Fruit fly (Drosophila melanogaster) whole organism, embryonic: ENCODE data around the gene Pex11c.

ENCODE experiments used
- Asciz ChIP-seq: fragments of 200-800 bp; sonication (Bioruptor generic); optimal IDR thresholded peaks from 2 replicates; lab custom pipeline; 2017; ENCODE audit warnings: missing biosample characterization, mild to moderate bottlenecking, missing genetic modification characterization, missing genetic modification reagents
- Blimp-1 ChIP-seq: fragments of 200-800 bp; sonication (Bioruptor generic); optimal IDR thresholded peaks from 3 replicates; lab custom pipeline; 2018; ENCODE audit warnings: missing biosample characterization, missing genetic modification characterization, mild to moderate bottlenecking, moderate library complexity, missing genetic modification reagents
- CG10209 ChIP-seq: fragments of 200-800 bp; sonication (Bioruptor generic); optimal IDR thresholded peaks from 3 replicates; lab custom pipeline; 2017; ENCODE audit warnings: missing biosample characterization, mild to moderate bottlenecking, missing genetic modification characterization, missing genetic modification reagents
- CG1233 ChIP-seq: fragments of 200-800 bp; sonication (Bioruptor generic); optimal IDR thresholded peaks from 4 replicates; lab custom pipeline; 2018; ENCODE audit warnings: missing biosample characterization, mild to moderate bottlenecking, missing genetic modification characterization
- CG13123 ChIP-seq: fragments of 200-800 bp; sonication (Bioruptor generic); optimal IDR thresholded peaks from 2 replicates; lab custom pipeline; 2016; ENCODE audit warnings: missing biosample characterization, missing genetic modification characterization
- CG14860 ChIP-seq: fragments of 200-800 bp; sonication (Bioruptor generic); IDR thresholded peaks from 3 replicates; pipeline ENCODE4 v1.3.6; 2022; ENCODE audit warnings: missing biosample characterization, missing genetic modification characterization; ENCODE audit not compliant: partially characterized antibody
- CG1647 ChIP-seq: fragments of 200-800 bp; sonication (Bioruptor generic); optimal IDR thresholded peaks from 3 replicates; lab custom pipeline; 2016; ENCODE audit warnings: missing biosample characterization, missing genetic modification characterization
- CG1792 ChIP-seq: fragments of 200-800 bp; sonication (Bioruptor generic); optimal IDR thresholded peaks from 2 replicates; lab custom pipeline; 2016; ENCODE audit warnings: missing biosample characterization, missing genetic modification characterization
- CG2199 ChIP-seq: fragments of 200-800 bp; sonication (Bioruptor generic); IDR thresholded peaks from 3 replicates; pipeline ENCODE4 v1.3.6; 2022; ENCODE audit warnings: missing biosample characterization, missing genetic modification characterization
- CG30431 ChIP-seq: fragments of 200-800 bp; sonication (Bioruptor generic); optimal IDR thresholded peaks from 2 replicates; lab custom pipeline; 2017; ENCODE audit warnings: missing biosample characterization, missing genetic modification characterization
- CG3163 ChIP-seq: fragments of 200-800 bp; sonication (Bioruptor generic); optimal IDR thresholded peaks from 3 replicates; lab custom pipeline; 2016; ENCODE audit warnings: missing biosample characterization, missing genetic modification characterization
- CG3847 ChIP-seq: fragments of 200-800 bp; sonication (Bioruptor generic); IDR thresholded peaks from 2 replicates; pipeline ENCODE4 v1.3.6; 2022; ENCODE audit warnings: missing biosample characterization, missing genetic modification characterization
- CG4282 ChIP-seq: fragments of 200-800 bp; sonication (Bioruptor generic); optimal IDR thresholded peaks from 2 replicates; lab custom pipeline; 2016; ENCODE audit warnings: missing biosample characterization, missing genetic modification characterization
- CG43689 ChIP-seq: fragments of 200-800 bp; sonication (Bioruptor generic); IDR thresholded peaks from 2 replicates; pipeline ENCODE4 v1.3.6; 2022; ENCODE audit warnings: missing biosample characterization, missing genetic modification characterization
- CG4424 ChIP-seq: fragments of 200-800 bp; sonication (Bioruptor generic); optimal IDR thresholded peaks from 3 replicates; lab custom pipeline; 2016; ENCODE audit warnings: missing biosample characterization, missing genetic modification characterization
- CG6175 ChIP-seq: fragments of 200-800 bp; sonication (Bioruptor generic); IDR thresholded peaks from 3 replicates; pipeline ENCODE4 v1.3.6; 2022; ENCODE audit warnings: missing biosample characterization, missing genetic modification characterization
- CG6689 ChIP-seq: fragments of 200-800 bp; sonication (Bioruptor generic); IDR thresholded peaks from 2 replicates; pipeline ENCODE4 v1.3.6; 2022; ENCODE audit warnings: missing biosample characterization, missing genetic modification characterization
- CG7839 ChIP-seq: fragments of 200-800 bp; sonication (Bioruptor generic); optimal IDR thresholded peaks from 3 replicates; lab custom pipeline; 2018; ENCODE audit warnings: missing biosample characterization, mild to moderate bottlenecking, missing genetic modification characterization, moderate library complexity
- CG8089 ChIP-seq: fragments of 200-800 bp; sonication (Bioruptor generic); optimal IDR thresholded peaks from 3 replicates; lab custom pipeline; 2016; ENCODE audit warnings: missing biosample characterization, missing genetic modification characterization
- CG8388 ChIP-seq: fragments of 200-800 bp; sonication (Bioruptor generic); optimal IDR thresholded peaks from 2 replicates; lab custom pipeline; 2019; ENCODE audit warnings: missing biosample characterization, mild to moderate bottlenecking, missing genetic modification characterization, moderate library complexity
- D19A ChIP-seq: fragments of 200-800 bp; optimal IDR thresholded peaks from 3 replicates; lab custom pipeline; 2019; ENCODE audit warnings: missing biosample characterization, mild to moderate bottlenecking, missing genetic modification characterization, moderate library complexity
- D19B ChIP-seq: fragments of 200-800 bp; sonication (Bioruptor generic); optimal IDR thresholded peaks from 2 replicates; lab custom pipeline; 2017; ENCODE audit warnings: missing biosample characterization, mild to moderate bottlenecking, missing genetic modification characterization
- Dp ChIP-seq: fragments of 200-800 bp; sonication (Bioruptor generic); optimal IDR thresholded peaks from 2 replicates; lab custom pipeline; 2018; ENCODE audit warnings: missing biosample characterization, mild to moderate bottlenecking, missing genetic modification characterization, moderate library complexity
- ERR ChIP-seq: fragments of 200-800 bp; sonication (Bioruptor generic); optimal IDR thresholded peaks from 2 replicates; lab custom pipeline; 2016; ENCODE audit warnings: missing biosample characterization, missing genetic modification characterization
- Hand ChIP-seq: fragments of 200-800 bp; sonication (Bioruptor generic); optimal IDR thresholded peaks from 2 replicates; lab custom pipeline; 2017; ENCODE audit warnings: mild to moderate bottlenecking, missing biosample characterization, missing genetic modification reagents, missing genetic modification characterization
- HmgD ChIP-seq: fragments of 200-800 bp; sonication (Bioruptor generic); optimal IDR thresholded peaks from 3 replicates; lab custom pipeline; 2016; ENCODE audit warnings: missing biosample characterization, missing genetic modification characterization
- Hr78 ChIP-seq, 2 experiments: fragments of 200-800 bp in 1 of 2; fragments of >200 bp in 1 of 2; sonication (Bioruptor generic) in 1 of 2; optimal IDR thresholded peaks; 2 replicates each; lab custom pipeline; 2017 to 2019; ENCODE audit warnings: missing biosample characterization in 2 of 2, missing genetic modification characterization in 2 of 2, mild to moderate bottlenecking in 1 of 2, moderate library complexity in 1 of 2
- Max ChIP-seq: fragments of 200-800 bp; sonication (Bioruptor generic); optimal IDR thresholded peaks from 2 replicates; lab custom pipeline; 2016; ENCODE audit warnings: missing biosample characterization, mild to moderate bottlenecking, missing genetic modification characterization
- Nf-YC ChIP-seq: fragments of 200-800 bp; optimal IDR thresholded peaks from 3 replicates; lab custom pipeline; 2019; ENCODE audit warnings: missing biosample characterization, mild to moderate bottlenecking, missing genetic modification characterization, moderate library complexity
- Rfx ChIP-seq: fragments of 200-800 bp; sonication (Bioruptor generic); IDR thresholded peaks from 2 replicates; pipeline ENCODE4 v1.3.6; 2022; ENCODE audit warnings: missing biosample characterization, missing genetic modification characterization
- Sin3A ChIP-seq: fragments of >200 bp; optimal IDR thresholded peaks from 2 replicates; lab custom pipeline; 2018
- Sox102F ChIP-seq: fragments of 200-800 bp; sonication (Bioruptor generic); optimal IDR thresholded peaks from 2 replicates; lab custom pipeline; 2018; ENCODE audit warnings: missing biosample characterization, mild to moderate bottlenecking, missing genetic modification characterization, moderate library complexity
- bowl ChIP-seq: fragments of 200-800 bp; sonication (Bioruptor generic); IDR thresholded peaks from 2 replicates; pipeline ENCODE4 v1.3.6; 2022; ENCODE audit warnings: missing biosample characterization, missing genetic modification characterization
- danr ChIP-seq: fragments of 200-800 bp; sonication (Bioruptor generic); IDR thresholded peaks from 2 replicates; pipeline ENCODE4 v1.3.6; 2022; ENCODE audit warnings: missing biosample characterization, missing genetic modification characterization
- dmrt11E ChIP-seq: fragments of 200-800 bp; sonication (Bioruptor generic); optimal IDR thresholded peaks from 3 replicates; lab custom pipeline; 2018; ENCODE audit warnings: missing biosample characterization, mild to moderate bottlenecking, missing genetic modification characterization, moderate library complexity
- gfzf ChIP-seq: fragments of 200-800 bp; sonication (Bioruptor generic); optimal IDR thresholded peaks from 2 replicates; lab custom pipeline; 2016; ENCODE audit warnings: missing biosample characterization, mild to moderate bottlenecking, missing genetic modification characterization, moderate library complexity
- gsb ChIP-seq: fragments of 200-800 bp; sonication (Bioruptor generic); IDR thresholded peaks from 2 replicates; pipeline ENCODE4 v1.3.6; 2022; ENCODE audit warnings: missing biosample characterization, missing genetic modification characterization
- h ChIP-seq: fragments of >200 bp; optimal IDR thresholded peaks from 2 replicates; lab custom pipeline; 2017
- ind ChIP-seq: fragments of 200-800 bp; sonication (Bioruptor generic); optimal IDR thresholded peaks from 3 replicates; lab custom pipeline; 2016; ENCODE audit warnings: missing biosample characterization, missing genetic modification characterization
- lab ChIP-seq: fragments of 200-800 bp; sonication (Bioruptor generic); optimal IDR thresholded peaks from 3 replicates; lab custom pipeline; 2017; ENCODE audit warnings: missing biosample characterization, missing genetic modification characterization, mild to moderate bottlenecking, moderate library complexity, missing genetic modification reagents
- lov ChIP-seq, 2 experiments: fragments of 200-800 bp in 1 of 2; fragments of >200 bp in 1 of 2; sonication (Bioruptor generic) in 1 of 2; IDR thresholded peaks in 1 of 2; optimal IDR thresholded peaks in 1 of 2; 2 replicates in 1 of 2; 3 replicates in 1 of 2; pipeline versions ENCODE4 v1.3.6 to Lab custom; 2017 to 2022; ENCODE audit warnings: missing biosample characterization in 1 of 2, missing genetic modification characterization in 1 of 2
- maf-S ChIP-seq: fragments of 200-800 bp; sonication (Bioruptor generic); optimal IDR thresholded peaks from 2 replicates; lab custom pipeline; 2016; ENCODE audit warnings: missing biosample characterization, missing genetic modification characterization
- nau ChIP-seq: fragments of 200-800 bp; sonication (Bioruptor generic); optimal IDR thresholded peaks from 3 replicates; lab custom pipeline; 2017; ENCODE audit warnings: missing biosample characterization, mild to moderate bottlenecking, missing genetic modification characterization, missing genetic modification reagents
- phol ChIP-seq: fragments of 200-800 bp; sonication (Bioruptor generic); optimal IDR thresholded peaks from 3 replicates; lab custom pipeline; 2018; ENCODE audit warnings: missing biosample characterization, mild to moderate bottlenecking, missing genetic modification characterization, moderate library complexity
- psq ChIP-seq: fragments of 200-800 bp; sonication (Bioruptor generic); optimal IDR thresholded peaks from 2 replicates; lab custom pipeline; 2017; ENCODE audit warnings: missing biosample characterization, missing genetic modification characterization
- rib ChIP-seq: fragments of 200-800 bp; sonication (Bioruptor generic); IDR thresholded peaks from 2 replicates; pipeline ENCODE4 v1.3.6; 2022; ENCODE audit warnings: missing biosample characterization, missing genetic modification characterization
- run ChIP-seq: fragments of 200-800 bp; sonication (Bioruptor generic); optimal IDR thresholded peaks from 3 replicates; lab custom pipeline; 2018; ENCODE audit warnings: missing biosample characterization, mild to moderate bottlenecking, missing genetic modification characterization
- sim ChIP-seq: fragments of 200-800 bp; sonication (Bioruptor generic); IDR thresholded peaks from 2 replicates; pipeline ENCODE4 v1.3.6; 2022; ENCODE audit warnings: missing biosample characterization, missing genetic modification characterization
- sima ChIP-seq: fragments of 200-800 bp; sonication (Bioruptor generic); optimal IDR thresholded peaks from 2 replicates; lab custom pipeline; 2016; ENCODE audit warnings: missing biosample characterization, missing genetic modification characterization
- sob ChIP-seq: fragments of 200-800 bp; sonication (Bioruptor generic); IDR thresholded peaks from 2 replicates; pipeline ENCODE4 v1.3.6; 2022; ENCODE audit warnings: missing biosample characterization, missing genetic modification characterization
- ttk ChIP-seq: fragments of 200-800 bp; sonication (Bioruptor generic); IDR thresholded peaks from 2 replicates; pipeline ENCODE4 v2.1.2; 2022; ENCODE audit warnings: missing biosample characterization, missing genetic modification characterization

Gene Pex11c

dm6 chr3R:23226521-23227039 is 31.6 kb upstream of the Pex11c start, which contains the start of gene cnc (continued):
- no peak for TF ChIP-seq maf-S (GFP tag; lab: Kevin White, UChicago)
- TF ChIP-seq Hand (GFP tag; lab: Kevin White, UChicago) = peak; percentile 8
- no peak for TF ChIP-seq CG4282 (GFP tag; lab: Kevin White, UChicago)
- no peak for TF ChIP-seq ind (GFP tag; lab: Kevin White, UChicago)
- TF ChIP-seq Asciz (GFP tag; lab: Kevin White, UChicago) = no peak
- no peak for TF ChIP-seq gsb
- TF ChIP-seq nau (GFP tag; lab: Kevin White, UChicago) = peak; percentile 55
- no peak for TF ChIP-seq CG6689 (GFP tag; lab: Robert Waterston, UW)
- TF ChIP-seq CG1233 (GFP tag; lab: Kevin White, UChicago) = peak; percentile 20
- no peak for TF ChIP-seq CG13123 (GFP tag; lab: Kevin White, UChicago)
- TF ChIP-seq h (lab: Kevin White, UChicago) = no peak
- no peak for TF ChIP-seq sim
- no peak for TF ChIP-seq CG4424 (GFP tag; lab: Kevin White, UChicago)
- TF ChIP-seq phol (tag; lab: Kevin White, UChicago) = no peak
- TF ChIP-seq CG10209 (GFP tag; lab: Kevin White, UChicago) = no peak
- no peak for TF ChIP-seq Sox102F
- peak; percentile 55 for TF ChIP-seq ERR
- TF ChIP-seq CG1647 = no peak
- no peak for TF ChIP-seq HmgD (GFP tag; lab: Kevin White, UChicago)
- TF ChIP-seq sima (GFP tag; lab: Kevin White, UChicago) = no peak
- TF ChIP-seq CG6175 = no peak
- TF ChIP-seq CG2199 (GFP tag; lab: Robert Waterston, UW) = peak; percentile 73; the same call in 2 of the 3 replicates
- TF ChIP-seq CG7839 (tag; lab: Kevin White, UChicago) = peak; percentile 18
- no peak for TF ChIP-seq Dp (GFP tag; lab: Kevin White, UChicago)
- no peak for TF ChIP-seq psq (GFP tag; lab: Kevin White, UChicago)
- TF ChIP-seq CG30431 (GFP tag; lab: Kevin White, UChicago) = no peak
- no peak for TF ChIP-seq run (tag; lab: Kevin White, UChicago)
- TF ChIP-seq Max (GFP tag; lab: Kevin White, UChicago) = no peak
- TF ChIP-seq Blimp-1 (GFP tag; lab: Kevin White, UChicago) = no peak
- no peak for TF ChIP-seq danr (GFP tag; lab: Robert Waterston, UW)
- TF ChIP-seq CG3847 = 0 out of 2 replicates have a peak, but pooled peaks have one; percentile 10
- TF ChIP-seq D19B (GFP tag; lab: Kevin White, UChicago) = no peak
- no peak for TF ChIP-seq ttk (GFP tag; lab: Robert Waterston, UW)
- TF ChIP-seq Hr78 (GFP tag; optimal IDR thresholded peaks at IDR 0.05; lab: Kevin White, UChicago) = peak in 1 of 2 experiments; percentile 90
- TF ChIP-seq bowl (GFP tag; lab: Robert Waterston, UW) = no peak
- no peak for TF ChIP-seq CG14860 (GFP tag; lab: Robert Waterston, UW)
- TF ChIP-seq CG1792 = no peak
- peak; percentile 32; the same call in 1 of the 2 replicates for TF ChIP-seq Rfx (GFP tag; lab: Robert Waterston, UW)
- peak; percentile 1 for TF ChIP-seq D19A (tag; lab: Kevin White, UChicago)
- TF ChIP-seq lab = peak; percentile 61
- no peak for TF ChIP-seq CG8388 (GFP tag; lab: Kevin White, UChicago)
- peak; percentile 49; the same call in 1 of the 2 replicates for TF ChIP-seq sob (GFP tag; lab: Robert Waterston, UW)
- TF ChIP-seq CG43689 (GFP tag; lab: Robert Waterston, UW) = no peak
- peak; percentile 97 for TF ChIP-seq CG3163 (GFP tag; lab: Kevin White, UChicago)
- TF ChIP-seq CG8089 (GFP tag; lab: Kevin White, UChicago) = no peak
- no peak for TF ChIP-seq gfzf (GFP tag; lab: Kevin White, UChicago)
- peak; percentile 77 for TF ChIP-seq Nf-YC (tag; lab: Kevin White, UChicago)
- no peak for TF ChIP-seq Sin3A (lab: Kevin White, UChicago)
- no peak for TF ChIP-seq lov (optimal IDR thresholded peaks at IDR 0.05; lab: Kevin White, UChicago)
- TF ChIP-seq lov (GFP tag; IDR thresholded peaks at IDR 0.05; lab: Robert Waterston, UW) = no peak
- TF ChIP-seq dmrt11E (tag; lab: Kevin White, UChicago) = no peak
- peak; percentile 59; the same call in 1 of the 2 replicates for TF ChIP-seq rib
